Worm (Caenorhabditis elegans): Measurements from ENCODE around the gene F41G4.13.
"Not testable (repeated sequence)": the region's sequence is repeated elsewhere in the genome, so short reads cannot be mapped to it uniquely, and the experiment has no call there.

F41G4.13 gene

DNA sequence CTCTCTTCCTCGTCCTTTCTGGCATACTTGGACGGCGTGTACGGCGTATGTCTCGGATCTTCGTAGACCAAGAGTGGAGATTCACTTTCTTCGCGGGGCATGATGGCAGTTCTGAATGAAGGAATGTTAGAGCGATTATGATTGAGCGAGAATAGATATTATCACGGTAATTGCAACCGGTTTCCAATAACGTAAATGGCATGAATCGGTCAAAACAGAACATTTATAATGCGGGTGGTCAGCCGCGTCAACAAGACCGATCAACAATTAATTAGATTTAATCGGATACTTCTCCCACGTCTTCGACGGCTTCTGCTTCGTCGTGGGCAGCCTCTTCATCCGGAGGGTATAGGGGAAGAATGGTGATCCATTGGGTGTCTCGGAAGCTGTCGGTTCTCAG, at the start of gene F41G4.13:
F41G4.13 (minus strand) TSS at position 101 of the 400 bp plus-strand sequence.
- TF ChIP-seq unc-62 (GFP tag; optimal IDR thresholded peaks at IDR 0.05) = not testable (repeated sequence)

DNA sequence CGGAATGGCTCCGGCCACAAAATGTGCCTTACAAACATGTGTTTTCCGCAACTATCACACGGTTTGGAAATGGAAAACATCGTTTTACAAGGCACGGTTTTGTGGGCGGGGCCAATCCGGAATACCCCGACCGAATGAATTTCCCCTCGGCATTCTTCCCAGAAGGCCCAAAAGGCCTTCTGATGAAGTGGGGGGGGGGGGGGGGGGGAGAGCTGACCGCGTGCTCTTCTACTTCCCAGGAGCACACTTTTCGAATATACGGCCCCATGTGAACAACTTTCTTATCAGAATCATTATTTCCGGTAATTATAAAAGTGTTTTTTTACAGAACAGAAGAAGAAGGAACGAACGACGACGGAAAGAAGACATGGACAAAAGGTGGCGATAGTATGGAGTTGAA, 49.5 kb upstream of the F41G4.13 start:
- no peak for TF ChIP-seq unc-62 (GFP tag; optimal IDR thresholded peaks at IDR 0.05)

- TF ChIP-seq unc-62 (GFP tag; optimal IDR thresholded peaks at IDR 0.05) = not testable (repeated sequence)
Measured at ce11 chrX:16883426-16883825, 48.8 kb upstream of the F41G4.13 start, which contains the start of gene Y13C8A.1. TSS of gene Y13C8A.1 (plus strand) at chrX:16883726.

- TF ChIP-seq unc-62 (GFP tag; optimal IDR thresholded peaks at IDR 0.05) = no peak
Measured at ce11 chrX:16880426-16880825, 45.8 kb upstream of the F41G4.13 start, which contains the start of gene acs-9. TSS of gene acs-9 (minus strand) at chrX:16880526.

- no peak for TF ChIP-seq unc-62 (GFP tag; optimal IDR thresholded peaks at IDR 0.05)
Measured at ce11 chrX:16872446-16872962, 37.9 kb upstream of the F41G4.13 start, which contains the start of gene T20F7.1. TSS of gene T20F7.1 (plus strand) at chrX:16872912.

- no peak for TF ChIP-seq unc-62 (GFP tag; optimal IDR thresholded peaks at IDR 0.05)
Measured at ce11 chrX:16871355-16871754, 36.8 kb upstream of the F41G4.13 start.

DNA sequence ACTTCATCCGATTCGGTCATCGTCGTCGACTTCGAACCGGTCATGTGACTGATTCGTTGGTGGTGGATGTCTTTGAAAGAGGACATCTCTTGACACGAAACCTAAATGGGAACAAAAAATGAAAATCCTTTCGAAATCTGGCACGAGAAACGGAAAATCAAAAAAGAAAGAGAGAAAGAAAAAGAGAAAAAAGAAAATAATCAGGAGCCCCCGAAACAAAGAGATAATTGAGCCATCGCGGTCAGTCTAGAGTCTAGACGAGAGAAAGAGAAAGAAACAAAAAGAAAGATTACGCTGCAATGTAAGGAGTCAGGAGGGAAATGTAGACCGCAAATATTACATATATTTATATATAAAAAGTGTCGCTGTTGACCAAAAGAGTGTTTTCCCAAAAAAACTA, 34.3 kb upstream of the F41G4.13 start, which contains the start of gene aakg-2:
aakg-2 (minus strand) TSS at position 101 of the 400 bp plus-strand sequence.
- no peak for TF ChIP-seq unc-62 (GFP tag; optimal IDR thresholded peaks at IDR 0.05)

DNA sequence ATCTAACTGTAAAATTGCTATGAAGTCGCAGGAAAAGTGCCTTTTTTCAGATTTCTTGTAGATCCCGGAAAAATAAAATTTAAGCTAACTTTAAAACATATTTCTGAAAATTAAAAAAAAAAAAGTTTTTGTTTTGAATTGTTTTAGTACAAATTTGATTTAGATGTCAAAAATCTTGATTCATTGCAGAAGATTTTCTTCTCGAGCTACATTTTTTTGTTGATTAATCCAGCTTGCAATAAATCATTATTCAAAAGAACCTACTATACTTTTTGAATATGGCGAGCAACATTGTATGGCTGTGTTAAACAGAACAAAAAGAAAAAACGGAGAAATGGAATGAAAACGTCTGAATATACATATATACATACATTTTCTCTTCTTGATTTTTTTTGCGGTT, 31.1 kb upstream of the F41G4.13 start:
- TF ChIP-seq unc-62 (GFP tag; optimal IDR thresholded peaks at IDR 0.05) = no peak

- no peak for TF ChIP-seq unc-62 (GFP tag; optimal IDR thresholded peaks at IDR 0.05)
Measured at ce11 chrX:16865016-16865415, 30.4 kb upstream of the F41G4.13 start.

DNA sequence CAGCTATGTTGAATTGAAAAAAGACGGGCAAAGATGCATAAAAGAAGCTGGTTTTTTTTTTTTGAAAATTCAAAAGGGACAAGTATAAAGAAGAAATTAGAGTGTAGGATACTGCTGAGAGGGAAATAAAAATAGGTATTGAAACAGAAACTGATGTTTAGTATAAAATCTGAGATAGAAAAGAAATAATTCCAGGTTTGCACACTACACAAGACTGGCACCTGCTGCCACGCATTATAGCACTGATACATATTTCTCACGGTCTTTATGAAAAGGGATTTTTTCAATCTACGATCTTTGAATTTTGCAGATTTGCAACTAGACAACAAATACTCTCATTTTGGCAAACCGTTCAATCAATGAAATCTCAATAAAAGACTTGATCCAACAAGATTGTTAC, 28.7 kb upstream of the F41G4.13 start:
- no peak for TF ChIP-seq unc-62 (GFP tag; optimal IDR thresholded peaks at IDR 0.05)

- TF ChIP-seq unc-62 (GFP tag; optimal IDR thresholded peaks at IDR 0.05) = no peak
Measured at ce11 chrX:16859956-16860446, 25.4 kb upstream of the F41G4.13 start, which contains the start of gene T20F7.3. TSS of gene T20F7.3 (plus strand) at chrX:16860396.

DNA sequence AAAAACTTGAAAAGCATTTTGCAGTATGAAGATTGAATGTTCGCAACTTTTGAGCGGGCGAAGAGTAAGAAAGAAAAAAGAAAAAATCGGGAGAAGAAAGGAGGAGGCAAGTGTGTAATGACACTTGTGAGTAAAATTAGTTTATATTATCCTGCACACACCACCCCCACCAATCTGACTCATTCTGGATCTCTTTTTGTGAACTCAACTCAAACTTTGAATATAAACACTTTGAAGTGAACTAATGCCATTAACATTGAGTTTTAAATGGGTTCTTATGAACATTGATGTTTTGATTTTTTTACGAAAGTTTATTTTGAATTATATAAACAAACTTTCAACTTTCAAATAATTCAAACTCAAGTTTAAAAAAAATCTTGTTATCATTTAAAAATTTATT, 10.3 kb upstream of the F41G4.13 start, which contains the start of gene F41G4.8:
F41G4.8 (minus strand) TSS at position 101 of the 400 bp plus-strand sequence.
- no peak for TF ChIP-seq unc-62 (GFP tag; optimal IDR thresholded peaks at IDR 0.05)

DNA sequence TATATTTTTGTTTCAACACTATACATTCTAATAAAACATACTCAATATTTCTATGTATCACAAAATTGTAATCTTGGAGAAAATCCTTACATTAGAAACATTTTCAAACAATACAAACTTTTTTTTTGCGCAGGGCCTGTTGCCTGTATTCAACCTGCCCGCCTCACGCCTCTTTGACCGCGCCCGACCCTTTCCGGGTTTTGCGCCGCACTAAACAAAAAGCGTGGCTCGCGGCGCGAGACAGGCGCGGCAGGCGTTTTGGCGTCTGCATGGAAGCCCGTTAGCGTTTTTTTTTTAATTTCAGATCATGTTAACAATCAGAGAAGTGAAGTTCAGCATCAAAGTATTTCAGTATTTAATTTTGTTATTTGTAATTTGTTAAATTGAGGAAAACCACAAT, 8.3 kb upstream of the F41G4.13 start:
- TF ChIP-seq unc-62 (GFP tag; optimal IDR thresholded peaks at IDR 0.05) = no peak

- TF ChIP-seq unc-62 (GFP tag; optimal IDR thresholded peaks at IDR 0.05) = no peak
Measured at ce11 chrX:16840738-16841137, 6.1 kb upstream of the F41G4.13 start, which contains the start of gene dyla-1. TSS of gene dyla-1 (plus strand) at chrX:16841038.

DNA sequence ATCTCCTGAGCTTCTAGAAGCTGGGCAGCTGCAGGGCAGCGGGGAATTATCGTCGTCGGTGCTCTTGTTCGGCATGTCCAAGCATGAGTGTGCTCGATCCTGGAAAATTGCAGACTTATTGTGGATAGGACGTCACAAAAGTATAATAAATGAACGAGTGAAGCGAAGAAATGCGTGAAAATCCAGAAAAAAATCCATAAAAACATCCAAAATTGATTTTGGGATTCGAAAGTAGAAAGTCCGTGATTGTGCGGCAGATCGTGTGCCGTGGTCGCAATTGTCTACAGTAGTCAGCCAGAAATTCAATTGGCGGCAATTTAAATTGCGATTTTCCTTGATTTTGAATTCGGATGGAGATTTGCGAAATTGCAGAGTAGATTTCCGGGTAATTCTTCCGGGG, 1.7 kb upstream of the F41G4.13 start, which contains the start of gene F41G4.7:
F41G4.7 (minus strand) TSS at position 101 of the 400 bp plus-strand sequence.
- TF ChIP-seq unc-62 (GFP tag; optimal IDR thresholded peaks at IDR 0.05) = no peak

- TF ChIP-seq unc-62 (GFP tag; optimal IDR thresholded peaks at IDR 0.05) = no peak
Measured at ce11 chrX:16826500-16826899, 8.1 kb downstream of the F41G4.13 start.

- no peak for TF ChIP-seq unc-62 (GFP tag; optimal IDR thresholded peaks at IDR 0.05)
Measured at ce11 chrX:16825358-16825757, 9.2 kb downstream of the F41G4.13 start, which contains the start of gene sto-5. TSS of gene sto-5 (minus strand) at chrX:16825458.

Data from whole organism, dauer.